Worm (Caenorhabditis elegans): ENCODE measurements around the gene tsr-2.

tsr-2 gene

ce11 chrIV:16696422-16696821 lies 40.0 kb downstream of the tsr-2 start:
- TF ChIP-seq egl-27 (tag; optimal IDR thresholded peaks at IDR 0.05) (no peak), ZK546.5 (tag; optimal IDR thresholded peaks at IDR 0.05) (no peak), crh-2 (tag; optimal IDR thresholded peaks at IDR 0.05) (no peak), unc-55 (GFP tag; optimal IDR thresholded peaks at IDR 0.05) (peak; percentile 20), nhr-6 (tag; optimal IDR thresholded peaks at IDR 0.05) (no peak), nhr-21 (tag; optimal IDR thresholded peaks at IDR 0.05) (no peak)

DNA sequence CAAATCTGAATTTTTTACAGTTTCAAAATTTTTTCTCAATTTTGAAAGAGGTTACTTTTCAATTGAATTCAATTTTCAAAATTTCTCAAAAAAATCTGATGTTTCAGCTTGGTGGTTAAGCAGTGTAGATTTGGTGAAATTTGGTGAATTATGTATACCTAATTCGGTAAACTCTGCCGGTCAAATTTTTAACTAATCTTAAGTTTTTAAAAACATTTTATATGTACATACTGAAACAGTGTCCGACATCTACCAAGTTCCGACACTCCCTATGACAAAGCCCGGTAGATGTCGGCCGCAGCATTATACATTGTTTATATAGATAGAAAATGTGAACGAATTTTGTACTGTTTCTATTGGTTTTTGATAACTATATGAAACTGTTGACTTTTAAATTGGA lies 50.5 kb downstream of the tsr-2 start:
- TF ChIP-seq lin-13 (GFP tag; optimal IDR thresholded peaks at IDR 0.05) (no peak), R02D3.7 (tag; optimal IDR thresholded peaks at IDR 0.05) (no peak), lsy-2 (tag; optimal IDR thresholded peaks at IDR 0.05) (no peak), aly-2 (tag; optimal IDR thresholded peaks at IDR 0.05) (no peak), sma-3 (GFP tag; optimal IDR thresholded peaks at IDR 0.05) (no peak), nhr-6 (tag; optimal IDR thresholded peaks at IDR 0.05) (no peak), skn-1 (tag; optimal IDR thresholded peaks at IDR 0.05) (no peak)
